Fruit fly (Drosophila melanogaster): Measurements from ENCODE around the gene SmB.

SmB gene

dm6 chr2L:10474268-10474678, 47.8 kb upstream of the SmB start, which contains the start of gene RluA-1 (continued):
- TF ChIP-seq CG18262 (tag; optimal IDR thresholded peaks at IDR 0.05), result peak; percentile 100
- TF ChIP-seq Rfx (GFP tag; IDR thresholded peaks at IDR 0.05), result peak; percentile 99
- TF ChIP-seq CG7839 (tag; optimal IDR thresholded peaks at IDR 0.05), result peak; percentile 99
- TF ChIP-seq amos (GFP tag; IDR thresholded peaks at IDR 0.05; ENCODE audit: partially characterized antibody), result peak; percentile 50
- TF ChIP-seq CG10462 (GFP tag; optimal IDR thresholded peaks at IDR 0.05), result peak; percentile 99
- peak; percentile 99 for TF ChIP-seq Ptx1 (GFP tag; IDR thresholded peaks at IDR 0.05)
- TF ChIP-seq CG15696 (tag; optimal IDR thresholded peaks at IDR 0.05), result peak; percentile 99
- TF ChIP-seq lov (optimal IDR thresholded peaks at IDR 0.05), result no peak
- peak; percentile 99 for TF ChIP-seq lov (GFP tag; IDR thresholded peaks at IDR 0.05)
- peak; percentile 96 for TF ChIP-seq scrt (GFP tag; optimal IDR thresholded peaks at IDR 0.05)
- peak; percentile 99 for TF ChIP-seq CG10431 (GFP tag; optimal IDR thresholded peaks at IDR 0.05)
- TF ChIP-seq zf30C (GFP tag; optimal IDR thresholded peaks at IDR 0.05), result peak; percentile 38
- TF ChIP-seq CG16813 (GFP tag; IDR thresholded peaks at IDR 0.05; ENCODE audit: partially characterized antibody), result no peak; the same call in none of the 3 replicates
- peak; percentile 99 for TF ChIP-seq Mrtf (GFP tag; IDR thresholded peaks at IDR 0.05)
- peak; percentile 99 for TF ChIP-seq CG4730 (GFP tag; IDR thresholded peaks at IDR 0.05)
- peak; percentile 100 for TF ChIP-seq Xrp1 (GFP tag; IDR thresholded peaks at IDR 0.05)
- TF ChIP-seq D19A (tag; optimal IDR thresholded peaks at IDR 0.05), result peak; percentile 95
- peak; percentile 100 for TF ChIP-seq unpg (GFP tag; optimal IDR thresholded peaks at IDR 0.05)
- TF ChIP-seq CG17612 (GFP tag; IDR thresholded peaks at IDR 0.05), result peak; percentile 99
- peak; percentile 100 for TF ChIP-seq gce (GFP tag; IDR thresholded peaks at IDR 0.05)
- peak; percentile 99 for TF ChIP-seq CG12219 (GFP tag; optimal IDR thresholded peaks at IDR 0.05)
- peak; percentile 29 to 75 for TF ChIP-seq crp (GFP tag; optimal IDR thresholded peaks at IDR 0.05)
- peak; percentile 92 for TF ChIP-seq CG13624 (GFP tag; optimal IDR thresholded peaks at IDR 0.05)
- peak; percentile 97 for TF ChIP-seq Ravus (GFP tag; IDR thresholded peaks at IDR 0.05)
- peak; percentile 98 for TF ChIP-seq stwl (tag; optimal IDR thresholded peaks at IDR 0.05)
- TF ChIP-seq CG4424 (GFP tag; optimal IDR thresholded peaks at IDR 0.05), result peak; percentile 99
- TF ChIP-seq E2f2 (GFP tag; IDR thresholded peaks at IDR 0.05), result peak; percentile 94
- TF ChIP-seq CG1832 (GFP tag; optimal IDR thresholded peaks at IDR 0.05), result no peak
- TF ChIP-seq CG13287 (GFP tag; IDR thresholded peaks at IDR 0.05; ENCODE audit: partially characterized antibody), result peak; percentile 80
- peak; percentile 99 for TF ChIP-seq CG11456 (GFP tag; IDR thresholded peaks at IDR 0.05)
- TF ChIP-seq prd (optimal IDR thresholded peaks at IDR 0.05), result no peak
- TF ChIP-seq prd (GFP tag; IDR thresholded peaks at IDR 0.05), result peak; percentile 99
- peak; percentile 99 for TF ChIP-seq CG32772 (GFP tag; IDR thresholded peaks at IDR 0.05)
- peak; percentile 99 for TF ChIP-seq CG3847 (GFP tag; IDR thresholded peaks at IDR 0.05)
- TF ChIP-seq CG9797 (GFP tag; optimal IDR thresholded peaks at IDR 0.05), result peak; percentile 78
- peak; percentile 98 for TF ChIP-seq CG13894 (tag; optimal IDR thresholded peaks at IDR 0.05)
- TF ChIP-seq zen (tag; optimal IDR thresholded peaks at IDR 0.05), result peak; percentile 100
- TF ChIP-seq sob (GFP tag; IDR thresholded peaks at IDR 0.05), result peak; percentile 100
- no peak for TF ChIP-seq fru (optimal IDR thresholded peaks at IDR 0.05)
- peak; percentile 95 for TF ChIP-seq slou (GFP tag; optimal IDR thresholded peaks at IDR 0.05)
- TF ChIP-seq CG1602 (GFP tag; optimal IDR thresholded peaks at IDR 0.05), result peak; percentile 99
- peak; percentile 98 for TF ChIP-seq esg (GFP tag; conservative IDR thresholded peaks at IDR 0.05)
- TF ChIP-seq CG7271 (tag; optimal IDR thresholded peaks at IDR 0.05), result peak; percentile 99
- peak; percentile 92 for TF ChIP-seq Kr (GFP tag; optimal IDR thresholded peaks at IDR 0.05)
- TF ChIP-seq CG8478 (optimal IDR thresholded peaks at IDR 0.05), result no peak
- peak; percentile 99 for TF ChIP-seq B-H1 (GFP tag; IDR thresholded peaks at IDR 0.05)
- peak; percentile 96 for TF ChIP-seq ems (GFP tag; optimal IDR thresholded peaks at IDR 0.05)
- peak; percentile 53 for TF ChIP-seq HmgD (GFP tag; optimal IDR thresholded peaks at IDR 0.05)
- peak; percentile 87 for TF ChIP-seq Aef1 (GFP tag; IDR thresholded peaks at IDR 0.05)
- peak; percentile 97 for TF ChIP-seq CG12155 (GFP tag; optimal IDR thresholded peaks at IDR 0.05)
- TF ChIP-seq dmrt11E (tag; optimal IDR thresholded peaks at IDR 0.05), result peak; percentile 100
- TF ChIP-seq CG18476 (GFP tag; optimal IDR thresholded peaks at IDR 0.05), result peak; percentile 98
